Worm (Caenorhabditis elegans) whole organism, L3 larva: ENCODE measurements around the gene srm-4.
A peak's percentile ranks its signal among the peaks of the same experiment; 100 is the strongest.

Source experiments
- R02D3.7 ChIP-seq: fragments of 150-350 bp; optimal IDR thresholded peaks from 2 replicates; lab custom pipeline; 2014; ENCODE audit warnings: missing biosample characterization, missing genetic modification characterization
- ZK546.5 ChIP-seq: sonication (generic microtip); optimal IDR thresholded peaks from 2 replicates; lab custom pipeline; 2017; ENCODE audit warnings: missing biosample characterization, missing genetic modification characterization
- aly-2 ChIP-seq: fragments of 150-350 bp; optimal IDR thresholded peaks from 2 replicates; lab custom pipeline; 2014; ENCODE audit warnings: missing biosample characterization, missing genetic modification characterization
- ama-1 ChIP-seq: fragments of 150-350 bp; optimal IDR thresholded peaks from 2 replicates; lab custom pipeline; 2018
- ceh-16 ChIP-seq: sonication (generic microtip); optimal IDR thresholded peaks from 2 replicates; lab custom pipeline; 2017; ENCODE audit warnings: missing biosample characterization, missing genetic modification characterization
- ceh-82 ChIP-seq: fragments of 150-350 bp; optimal IDR thresholded peaks from 2 replicates; lab custom pipeline; 2014; ENCODE audit warnings: missing biosample characterization, missing genetic modification characterization
- ceh-9 ChIP-seq: sonication (generic microtip); optimal IDR thresholded peaks from 2 replicates; lab custom pipeline; 2018; ENCODE audit warnings: missing biosample characterization, missing genetic modification characterization
- elt-2 ChIP-seq: sonication (generic microtip); optimal IDR thresholded peaks from 2 replicates; lab custom pipeline; 2016; ENCODE audit warnings: missing genetic modification reagents, mild to moderate bottlenecking, missing genetic modification characterization, missing compliant biosample characterization
- eor-1 ChIP-seq, 2 experiments: fragments of 150-350 bp; optimal IDR thresholded peaks; 2 replicates each; lab custom pipeline; 2014 to 2018; ENCODE audit warnings: missing biosample characterization in 2 of 2, missing genetic modification characterization in 2 of 2
- fkh-10 ChIP-seq: sonication (generic microtip); optimal IDR thresholded peaks from 2 replicates; lab custom pipeline; 2017; ENCODE audit warnings: missing biosample characterization, missing genetic modification reagents, missing genetic modification characterization
- fkh-2 ChIP-seq: fragments of 150-350 bp; optimal IDR thresholded peaks from 2 replicates; lab custom pipeline; 2014; ENCODE audit warnings: missing biosample characterization, missing genetic modification reagents, missing genetic modification characterization
- fos-1 ChIP-seq: fragments of 150-350 bp; optimal IDR thresholded peaks from 2 replicates; lab custom pipeline; 2014; ENCODE audit warnings: missing biosample characterization, missing genetic modification characterization
- hmg-11 ChIP-seq: sonication (generic microtip); optimal IDR thresholded peaks from 2 replicates; lab custom pipeline; 2016; ENCODE audit warnings: missing genetic modification characterization, missing compliant biosample characterization
- lin-39 ChIP-seq: fragments of 150-350 bp; optimal IDR thresholded peaks from 2 replicates; lab custom pipeline; 2018; ENCODE audit warnings: missing biosample characterization, missing genetic modification reagents, missing genetic modification characterization
- lsy-12 ChIP-seq: sonication (generic microtip); optimal IDR thresholded peaks from 2 replicates; lab custom pipeline; 2016; ENCODE audit warnings: mild to moderate bottlenecking, missing genetic modification characterization, missing compliant biosample characterization
- nfya-1 ChIP-seq: sonication (generic microtip); optimal IDR thresholded peaks from 2 replicates; lab custom pipeline; 2017; ENCODE audit warnings: missing genetic modification characterization, mild to moderate bottlenecking, missing compliant biosample characterization, antibody characterized with exemption, moderate library complexity; ENCODE audit not compliant: insufficient read depth
- nhr-11 ChIP-seq: fragments of 150-350 bp; optimal IDR thresholded peaks from 2 replicates; lab custom pipeline; 2014; ENCODE audit warnings: missing biosample characterization, missing genetic modification characterization
- nhr-23 ChIP-seq: fragments of 150-350 bp; optimal IDR thresholded peaks from 2 replicates; lab custom pipeline; 2014; ENCODE audit warnings: missing biosample characterization, missing genetic modification reagents, missing genetic modification characterization
- nhr-25 ChIP-seq: sonication (generic microtip); optimal IDR thresholded peaks from 2 replicates; lab custom pipeline; 2017; ENCODE audit warnings: missing biosample characterization, missing genetic modification characterization
- nhr-43 ChIP-seq: sonication (generic microtip); optimal IDR thresholded peaks from 2 replicates; lab custom pipeline; 2016; ENCODE audit warnings: mild to moderate bottlenecking, missing genetic modification characterization, missing compliant biosample characterization; ENCODE audit not compliant: poor library complexity, severe bottlenecking
- nhr-76 ChIP-seq: fragments of 150-350 bp; sonication (generic microtip); optimal IDR thresholded peaks from 5 replicates; lab custom pipeline; 2014; ENCODE audit warnings: missing biosample characterization, missing genetic modification characterization
- nhr-77 ChIP-seq: fragments of 150-350 bp; optimal IDR thresholded peaks from 2 replicates; lab custom pipeline; 2014; ENCODE audit warnings: missing biosample characterization, missing genetic modification characterization
- pha-4 ChIP-seq: fragments of 150-350 bp; optimal IDR thresholded peaks from 2 replicates; lab custom pipeline; 2014; ENCODE audit warnings: missing biosample characterization, missing genetic modification reagents, missing genetic modification characterization
- pqm-1 ChIP-seq: fragments of 150-350 bp; optimal IDR thresholded peaks from 2 replicates; lab custom pipeline; 2017; ENCODE audit warnings: missing biosample characterization, missing genetic modification characterization, inconsistent platforms
- sea-2 ChIP-seq: fragments of 150-350 bp; sonication (generic microtip); optimal IDR thresholded peaks from 4 replicates; lab custom pipeline; 2014; ENCODE audit warnings: missing biosample characterization, missing genetic modification reagents, missing genetic modification characterization
- skn-1 ChIP-seq: fragments of 150-350 bp; optimal IDR thresholded peaks from 2 replicates; lab custom pipeline; 2014; ENCODE audit warnings: missing biosample characterization, missing genetic modification characterization
- snpc-4 ChIP-seq: fragments of 150-350 bp; optimal IDR thresholded peaks from 2 replicates; lab custom pipeline; 2014; ENCODE audit warnings: missing biosample characterization, missing genetic modification characterization
- tbx-2 ChIP-seq: sonication (generic microtip); optimal IDR thresholded peaks from 2 replicates; lab custom pipeline; 2016; ENCODE audit warnings: mild to moderate bottlenecking, missing genetic modification characterization, missing compliant biosample characterization
- unc-39 ChIP-seq: sonication (generic microtip); optimal IDR thresholded peaks from 4 replicates; lab custom pipeline; 2017; ENCODE audit warnings: missing biosample characterization, missing genetic modification characterization
- ztf-11 ChIP-seq: fragments of 150-350 bp; optimal IDR thresholded peaks from 2 replicates; lab custom pipeline; 2014; ENCODE audit warnings: missing biosample characterization, missing genetic modification characterization
- ztf-4 ChIP-seq: fragments of 150-350 bp; optimal IDR thresholded peaks from 2 replicates; lab custom pipeline; 2014; ENCODE audit warnings: missing biosample characterization, missing genetic modification characterization

Gene srm-4

DNA sequence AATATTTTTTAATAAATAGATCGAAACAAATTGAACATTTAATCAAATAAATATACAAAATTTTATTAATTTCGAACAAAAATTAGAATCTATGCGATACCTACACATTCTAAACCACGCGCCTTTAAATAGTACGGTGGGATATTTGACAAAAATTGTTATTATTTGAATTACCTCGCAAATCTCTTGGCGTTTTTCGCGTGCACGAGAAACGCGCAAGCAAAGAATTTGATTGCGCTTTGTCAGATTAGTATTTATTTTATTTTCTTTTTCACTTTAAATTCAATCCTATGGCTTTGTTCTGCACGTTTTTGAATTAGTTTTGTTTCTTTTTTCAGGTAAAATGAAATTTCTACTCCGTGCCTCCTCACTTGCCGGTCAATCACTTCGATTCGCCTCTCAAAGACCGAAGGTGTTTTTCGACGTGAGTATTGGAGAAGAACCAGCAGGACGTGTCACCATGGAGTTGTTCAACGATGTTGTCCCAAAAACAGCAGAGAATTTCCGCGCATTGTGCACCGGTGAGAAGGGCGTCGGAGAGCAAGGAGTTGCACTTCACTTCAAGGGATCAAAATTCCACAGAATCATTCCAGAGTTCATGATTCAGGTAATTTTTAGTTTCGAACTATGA is 22.6 kb downstream of the srm-4 start, which contains the start of gene cyn-1 (continued):
- TF ChIP-seq ZK546.5 (tag; lab: Kevin White, UChicago) (no peak), nhr-25 (tag; lab: Kevin White, UChicago) (peak; percentile 35), nhr-43 (tag; lab: Kevin White, UChicago) (peak; percentile 76), sea-2 (GFP tag; lab: Kevin White, UChicago) (no peak), ceh-9 (tag; lab: Kevin White, UChicago) (no peak), unc-39 (tag; lab: Kevin White, UChicago) (no peak), pha-4 (tag; lab: Kevin White, UChicago) (peak; percentile 93), tbx-2 (tag; lab: Kevin White, UChicago) (peak; percentile 69), nhr-77 (tag; lab: Kevin White, UChicago) (peak; percentile 14), nfya-1 (tag; lab: Kevin White, UChicago) (peak; percentile 94), hmg-11 (tag; lab: Kevin White, UChicago) (peak; percentile 41), elt-2 (tag; lab: Kevin White, UChicago) (peak; percentile 40)

ce11 chrV:14357347-14357746 is 24.1 kb downstream of the srm-4 start:
- peak; percentile 86 for TF ChIP-seq nfya-1 (tag; lab: Kevin White, UChicago)
- TF ChIP-seq, all 47 proteins: peak for 1; not testable (repeated sequence) for 46

DNA sequence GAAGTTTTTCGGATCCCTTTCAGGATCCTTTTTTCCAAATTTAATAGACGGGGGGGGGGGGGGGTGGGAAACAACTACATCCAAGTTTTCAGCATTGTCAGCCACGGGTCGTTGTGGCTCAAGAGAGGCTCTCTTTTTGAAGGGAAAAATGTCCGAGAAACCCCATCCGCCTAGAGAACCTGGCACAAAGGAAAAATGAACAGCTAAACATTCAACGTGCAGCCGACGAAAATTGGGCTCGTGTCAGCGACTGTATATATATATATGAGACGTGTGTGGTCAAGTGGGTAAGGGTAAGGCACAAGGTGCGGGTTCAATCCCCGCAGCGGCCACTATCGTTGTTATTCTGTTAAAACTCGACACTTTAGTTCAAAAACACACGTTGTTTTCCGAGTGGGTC is 25.4 kb downstream of the srm-4 start, which contains the start of gene Y49A3A.4:
Gene Y49A3A.4, minus strand, starts transcription at position 314 of the 400 bp plus-strand sequence.
- TF ChIP-seq skn-1 (tag; lab: Kevin White, UChicago) = no peak
- TF ChIP-seq ztf-4 = no peak
- TF ChIP-seq ama-1 (lab: Kevin White, UChicago) = no peak
- TF ChIP-seq fkh-10 = no peak
- peak; percentile 77 for TF ChIP-seq snpc-4 (tag; lab: Kevin White, UChicago)
- no peak for TF ChIP-seq unc-39 (tag; lab: Kevin White, UChicago)
- TF ChIP-seq nfya-1 (tag; lab: Kevin White, UChicago) = peak; percentile 14
- no peak for TF ChIP-seq fkh-2 (tag; lab: Kevin White, UChicago)
- TF ChIP-seq R02D3.7 (tag; lab: Kevin White, UChicago) = no peak
- TF ChIP-seq pqm-1 (tag; lab: Kevin White, UChicago) = no peak
- TF ChIP-seq hmg-11 (tag; lab: Kevin White, UChicago) = no peak
- peak; percentile 11 for TF ChIP-seq elt-2 (tag; lab: Kevin White, UChicago)
- no peak for TF ChIP-seq nhr-11 (tag; lab: Kevin White, UChicago)
- TF ChIP-seq lsy-12 (tag; lab: Kevin White, UChicago) = no peak
- no peak for TF ChIP-seq pha-4 (tag; lab: Kevin White, UChicago)

DNA sequence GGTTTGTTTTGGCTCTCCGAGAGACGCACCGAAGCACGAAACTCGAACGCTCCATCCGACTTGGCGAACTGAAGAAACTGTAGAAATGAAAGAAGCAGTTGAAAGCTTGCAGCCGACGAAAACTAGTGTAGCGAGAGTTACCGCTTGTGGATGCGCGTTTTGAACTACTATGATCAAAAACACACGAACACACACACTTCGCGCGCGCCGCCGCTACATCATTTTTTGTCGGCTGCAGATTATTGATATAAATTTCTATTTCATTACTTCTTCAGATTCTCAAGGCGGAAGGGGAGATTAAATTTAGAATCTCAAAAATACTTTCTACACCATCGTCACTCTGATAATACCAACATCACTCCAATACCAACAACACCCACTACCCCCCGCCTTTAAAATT is 28.8 kb downstream of the srm-4 start:
- TF ChIP-seq eor-1 (tag; optimal IDR thresholded peaks at IDR 0.05; lab: Kevin White, UChicago) = no peak
- no peak for TF ChIP-seq ceh-82 (tag; lab: Kevin White, UChicago)
- no peak for TF ChIP-seq ceh-9 (tag; lab: Kevin White, UChicago)
- TF ChIP-seq unc-39 (tag; lab: Kevin White, UChicago) = no peak
- no peak for TF ChIP-seq sea-2 (GFP tag; lab: Kevin White, UChicago)
- TF ChIP-seq aly-2 (tag; lab: Kevin White, UChicago) = no peak
- TF ChIP-seq nhr-76 (tag; lab: Kevin White, UChicago) = no peak
- TF ChIP-seq, all 47 proteins: peak for 0

- TF ChIP-seq ceh-16 (no peak), lin-39 (peak; percentile 47), ama-1 (lab: Kevin White, UChicago) (peak; percentile 35), nfya-1 (tag; lab: Kevin White, UChicago) (peak; percentile 100), fos-1 (no peak), lsy-12 (tag; lab: Kevin White, UChicago) (peak; percentile 29), ztf-11 (tag; lab: Kevin White, UChicago) (peak; percentile 33), nhr-23 (tag; lab: Kevin White, UChicago) (peak; percentile 14), unc-39 (tag; lab: Kevin White, UChicago) (no peak), nhr-43 (tag; lab: Kevin White, UChicago) (peak; percentile 46), hmg-11 (tag; lab: Kevin White, UChicago) (peak; percentile 66), nhr-25 (tag; lab: Kevin White, UChicago) (peak; percentile 88)
Observed at ce11 chrV:14364586-14365248, 31.5 kb downstream of the srm-4 start.
